Fruit fly (Drosophila melanogaster) whole organism, embryonic: Measurements from ENCODE around the gene CG43750.
A peak's percentile ranks its signal among the peaks of the same experiment; 100 is the strongest.

Source experiments
- Aef1 ChIP-seq: fragments of 200-800 bp; sonication (Bioruptor generic); IDR thresholded peaks from 3 replicates; pipeline ENCODE4 v1.3.6; 2022; ENCODE audit warnings: missing biosample characterization, missing genetic modification characterization
- Bgb ChIP-seq: fragments of 200-800 bp; sonication (Bioruptor generic); IDR thresholded peaks from 2 replicates; pipeline ENCODE4 v1.3.6; 2022; ENCODE audit warnings: missing biosample characterization, missing genetic modification characterization; ENCODE audit not compliant: partially characterized antibody
- CG1024 ChIP-seq: fragments of 200-800 bp; sonication (Bioruptor generic); IDR thresholded peaks from 2 replicates; pipeline ENCODE4 v1.3.6; 2022; ENCODE audit warnings: missing biosample characterization, missing genetic modification characterization
- CG11456 ChIP-seq: fragments of 200-800 bp; sonication (Bioruptor generic); IDR thresholded peaks from 3 replicates; pipeline ENCODE4 v1.3.6; 2022; ENCODE audit warnings: missing biosample characterization, missing genetic modification characterization
- CG12659 ChIP-seq: fragments of 200-800 bp; sonication (Bioruptor generic); optimal IDR thresholded peaks from 3 replicates; lab custom pipeline; 2017; ENCODE audit warnings: mild to moderate bottlenecking, missing biosample characterization, missing genetic modification reagents, missing genetic modification characterization
- CG13894 ChIP-seq: fragments of 200-800 bp; sonication (Bioruptor generic); optimal IDR thresholded peaks from 3 replicates; lab custom pipeline; 2018; ENCODE audit warnings: missing biosample characterization, mild to moderate bottlenecking, missing genetic modification characterization, moderate library complexity
- CG14050 ChIP-seq: fragments of 200-800 bp; sonication (Bioruptor generic); IDR thresholded peaks from 3 replicates; pipeline ENCODE4 v1.3.6; 2022; ENCODE audit warnings: missing biosample characterization, missing genetic modification characterization
- CG14667 ChIP-seq: fragments of 200-800 bp; sonication (Bioruptor generic); IDR thresholded peaks from 2 replicates; pipeline ENCODE4 v1.3.6; 2022; ENCODE audit warnings: missing biosample characterization, missing genetic modification characterization
- CG14860 ChIP-seq: fragments of 200-800 bp; sonication (Bioruptor generic); IDR thresholded peaks from 3 replicates; pipeline ENCODE4 v1.3.6; 2022; ENCODE audit warnings: missing biosample characterization, missing genetic modification characterization; ENCODE audit not compliant: partially characterized antibody
- CG1603 ChIP-seq: fragments of 200-800 bp; sonication (Bioruptor generic); optimal IDR thresholded peaks from 2 replicates; lab custom pipeline; 2019; ENCODE audit warnings: missing biosample characterization, mild to moderate bottlenecking, missing genetic modification characterization, moderate library complexity
- CG31224 ChIP-seq: fragments of 200-800 bp; sonication (Bioruptor generic); IDR thresholded peaks from 2 replicates; pipeline ENCODE4 v1.3.6; 2022; ENCODE audit warnings: missing biosample characterization, missing genetic modification characterization
- CG8388 ChIP-seq: fragments of 200-800 bp; sonication (Bioruptor generic); optimal IDR thresholded peaks from 2 replicates; lab custom pipeline; 2019; ENCODE audit warnings: missing biosample characterization, mild to moderate bottlenecking, missing genetic modification characterization, moderate library complexity
- CG9727 ChIP-seq: fragments of 200-800 bp; sonication (Bioruptor generic); optimal IDR thresholded peaks from 3 replicates; lab custom pipeline; 2017; ENCODE audit warnings: missing biosample characterization, mild to moderate bottlenecking, missing genetic modification characterization
- CG9817 ChIP-seq: fragments of 200-800 bp; sonication (Bioruptor generic); optimal IDR thresholded peaks from 2 replicates; lab custom pipeline; 2018; ENCODE audit warnings: missing biosample characterization, mild to moderate bottlenecking, missing genetic modification characterization, moderate library complexity
- D19A ChIP-seq: fragments of 200-800 bp; optimal IDR thresholded peaks from 3 replicates; lab custom pipeline; 2019; ENCODE audit warnings: missing biosample characterization, mild to moderate bottlenecking, missing genetic modification characterization, moderate library complexity
- Dref ChIP-seq: fragments of 200-800 bp; sonication (Bioruptor generic); IDR thresholded peaks from 2 replicates; pipeline ENCODE4 v1.3.6; 2022; ENCODE audit warnings: missing biosample characterization, missing genetic modification characterization
- Fer2 ChIP-seq: fragments of 200-800 bp; sonication (Bioruptor generic); optimal IDR thresholded peaks from 2 replicates; lab custom pipeline; 2018; ENCODE audit warnings: missing biosample characterization, mild to moderate bottlenecking, missing genetic modification characterization, moderate library complexity
- HLHmδ ChIP-seq: fragments of 200-800 bp; sonication (Bioruptor generic); optimal IDR thresholded peaks from 2 replicates; lab custom pipeline; 2018; ENCODE audit warnings: missing biosample characterization, mild to moderate bottlenecking, missing genetic modification characterization, moderate library complexity
- Lim3 ChIP-seq: fragments of 200-800 bp; sonication (Bioruptor generic); IDR thresholded peaks from 2 replicates; pipeline ENCODE4 v1.3.6; 2022; ENCODE audit warnings: missing biosample characterization, missing genetic modification characterization
- MTF-1 ChIP-seq: fragments of 200-800 bp; sonication (Bioruptor generic); optimal IDR thresholded peaks from 2 replicates; lab custom pipeline; 2018; ENCODE audit warnings: missing biosample characterization, mild to moderate bottlenecking, missing genetic modification characterization, borderline replicate concordance
- Side ChIP-seq: fragments of 200-800 bp; sonication (Bioruptor generic); optimal IDR thresholded peaks from 2 replicates; lab custom pipeline; 2016; ENCODE audit warnings: missing biosample characterization, missing genetic modification characterization
- Vsx1 ChIP-seq: fragments of 200-800 bp; sonication (Bioruptor generic); optimal IDR thresholded peaks from 2 replicates; lab custom pipeline; 2017; ENCODE audit warnings: missing biosample characterization, mild to moderate bottlenecking, missing genetic modification characterization, missing genetic modification reagents
- al ChIP-seq: fragments of 200-800 bp; sonication (Bioruptor generic); IDR thresholded peaks from 2 replicates; pipeline ENCODE4 v1.3.6; 2022; ENCODE audit warnings: missing biosample characterization, missing genetic modification characterization
- cato ChIP-seq: fragments of 200-800 bp; sonication (Bioruptor generic); optimal IDR thresholded peaks from 2 replicates; lab custom pipeline; 2016; ENCODE audit warnings: missing biosample characterization, missing genetic modification characterization, borderline replicate concordance
- caup ChIP-seq: fragments of 200-800 bp; sonication (Bioruptor generic); optimal IDR thresholded peaks from 3 replicates; lab custom pipeline; 2017; ENCODE audit warnings: missing biosample characterization, mild to moderate bottlenecking, missing genetic modification characterization, moderate library complexity; ENCODE audit not compliant: severe bottlenecking
- ems ChIP-seq: fragments of 200-800 bp; sonication (Bioruptor generic); optimal IDR thresholded peaks from 3 replicates; lab custom pipeline; 2016; ENCODE audit warnings: missing biosample characterization, missing genetic modification characterization
- esg ChIP-seq: fragments of 200-800 bp; sonication (Bioruptor generic); conservative IDR thresholded peaks from 2 replicates; pipeline ENCODE4 v1.3.6; 2022; ENCODE audit warnings: missing biosample characterization, missing genetic modification characterization
- gcm ChIP-seq: fragments of 200-800 bp; sonication (Bioruptor generic); optimal IDR thresholded peaks from 2 replicates; lab custom pipeline; 2019; ENCODE audit warnings: missing biosample characterization, mild to moderate bottlenecking, missing genetic modification characterization, moderate library complexity
- gro ChIP-seq: fragments of 200-800 bp; sonication (Bioruptor generic); optimal IDR thresholded peaks from 2 replicates; lab custom pipeline; 2016; ENCODE audit warnings: missing biosample characterization, missing genetic modification characterization
- gsb ChIP-seq: fragments of 200-800 bp; sonication (Bioruptor generic); IDR thresholded peaks from 2 replicates; pipeline ENCODE4 v1.3.6; 2022; ENCODE audit warnings: missing biosample characterization, missing genetic modification characterization
- gsb-n ChIP-seq: fragments of 200-800 bp; sonication (Bioruptor generic); optimal IDR thresholded peaks from 3 replicates; lab custom pipeline; 2018; ENCODE audit warnings: missing biosample characterization, mild to moderate bottlenecking, missing genetic modification characterization
- knrl ChIP-seq: fragments of 200-800 bp; sonication (Bioruptor generic); IDR thresholded peaks from 3 replicates; pipeline ENCODE4 v1.3.6; 2022; ENCODE audit warnings: missing biosample characterization, missing genetic modification characterization; ENCODE audit not compliant: partially characterized antibody
- lab ChIP-seq: fragments of 200-800 bp; sonication (Bioruptor generic); optimal IDR thresholded peaks from 3 replicates; lab custom pipeline; 2017; ENCODE audit warnings: missing biosample characterization, missing genetic modification characterization, mild to moderate bottlenecking, moderate library complexity, missing genetic modification reagents
- org-1 ChIP-seq: fragments of 200-800 bp; sonication (Bioruptor generic); optimal IDR thresholded peaks from 2 replicates; lab custom pipeline; 2017; ENCODE audit warnings: missing biosample characterization, missing genetic modification characterization
- pho ChIP-seq: fragments of 200-800 bp; sonication (Bioruptor generic); optimal IDR thresholded peaks from 2 replicates; lab custom pipeline; 2016; ENCODE audit warnings: missing biosample characterization, missing genetic modification characterization
- phol ChIP-seq: fragments of 200-800 bp; sonication (Bioruptor generic); optimal IDR thresholded peaks from 3 replicates; lab custom pipeline; 2018; ENCODE audit warnings: missing biosample characterization, mild to moderate bottlenecking, missing genetic modification characterization, moderate library complexity
- psq ChIP-seq: fragments of 200-800 bp; sonication (Bioruptor generic); optimal IDR thresholded peaks from 2 replicates; lab custom pipeline; 2017; ENCODE audit warnings: missing biosample characterization, missing genetic modification characterization
- sug ChIP-seq: fragments of 200-800 bp; optimal IDR thresholded peaks from 2 replicates; lab custom pipeline; 2019; ENCODE audit warnings: missing biosample characterization, mild to moderate bottlenecking, missing genetic modification characterization, moderate library complexity
- tap ChIP-seq: fragments of 200-800 bp; optimal IDR thresholded peaks from 3 replicates; lab custom pipeline; 2019; ENCODE audit warnings: missing biosample characterization, mild to moderate bottlenecking, missing genetic modification characterization, moderate library complexity
- tio ChIP-seq: fragments of 200-800 bp; sonication (Bioruptor generic); optimal IDR thresholded peaks from 2 replicates; lab custom pipeline; 2017; ENCODE audit warnings: missing biosample characterization, missing genetic modification characterization, inconsistent platforms
- toy ChIP-seq: fragments of 200-800 bp; sonication (Bioruptor generic); IDR thresholded peaks from 2 replicates; pipeline ENCODE4 v1.3.6; 2022; ENCODE audit warnings: missing biosample characterization, missing genetic modification characterization
- tup ChIP-seq: fragments of 200-800 bp; sonication (Bioruptor generic); optimal IDR thresholded peaks from 2 replicates; lab custom pipeline; 2016; ENCODE audit warnings: missing biosample characterization, mild to moderate bottlenecking, missing genetic modification characterization, moderate library complexity
- unc-4 ChIP-seq: fragments of 200-800 bp; sonication (Bioruptor generic); IDR thresholded peaks from 2 replicates; pipeline ENCODE4 v1.3.6; 2022; ENCODE audit warnings: missing biosample characterization, missing genetic modification characterization; ENCODE audit not compliant: partially characterized antibody
- vvl ChIP-seq: fragments of 200-800 bp; sonication (Bioruptor generic); IDR thresholded peaks from 2 replicates; pipeline ENCODE4 v1.3.6; 2022; ENCODE audit warnings: missing biosample characterization, missing genetic modification characterization
- wdn ChIP-seq: fragments of 200-800 bp; sonication (Bioruptor generic); IDR thresholded peaks from 2 replicates; pipeline ENCODE4 v1.3.6; 2022; ENCODE audit warnings: missing biosample characterization, missing genetic modification characterization
- wor ChIP-seq: fragments of 200-800 bp; sonication (Bioruptor generic); IDR thresholded peaks from 2 replicates; pipeline ENCODE4 v1.3.6; 2022; ENCODE audit warnings: missing biosample characterization, missing genetic modification characterization
- zen ChIP-seq: fragments of 200-800 bp; sonication (Bioruptor generic); optimal IDR thresholded peaks from 3 replicates; lab custom pipeline; 2018; ENCODE audit warnings: missing biosample characterization, mild to moderate bottlenecking, missing genetic modification characterization, moderate library complexity

CG43750 gene

dm6 chr2L:2361893-2362807, 28.3 kb downstream of the CG43750 start (continued):
- TF ChIP-seq CG14667 (GFP tag; lab: Robert Waterston, UW): no peak
- peak; percentile 74 for TF ChIP-seq sug (tag; lab: Kevin White, UChicago)
- peak; percentile 11 for TF ChIP-seq lab
- no peak for TF ChIP-seq gsb-n (tag; lab: Kevin White, UChicago)
- TF ChIP-seq, all 482 proteins: peak for 15

- no peak for TF ChIP-seq tio (GFP tag; lab: Kevin White, UChicago)
- TF ChIP-seq wdn (GFP tag; lab: Robert Waterston, UW): no peak
- TF ChIP-seq esg (GFP tag; lab: Robert Waterston, UW): no peak
- no peak for TF ChIP-seq CG14050 (GFP tag; lab: Robert Waterston, UW)
- TF ChIP-seq CG12659 (GFP tag; lab: Kevin White, UChicago): peak; percentile 44
- no peak for TF ChIP-seq toy (GFP tag; lab: Robert Waterston, UW)
- peak; percentile 51; the same call in 1 of the 2 replicates for TF ChIP-seq unc-4 (GFP tag; lab: Robert Waterston, UW)
- TF ChIP-seq pho: no peak
- TF ChIP-seq phol (tag; lab: Kevin White, UChicago): peak; percentile 28
- TF ChIP-seq tap (tag; lab: Kevin White, UChicago): no peak
- no peak for TF ChIP-seq MTF-1 (GFP tag; lab: Kevin White, UChicago)
- no peak for TF ChIP-seq caup (GFP tag; lab: Kevin White, UChicago)
- peak; percentile 51 for TF ChIP-seq Dref (GFP tag; lab: Robert Waterston, UW)
- TF ChIP-seq CG13894 (tag; lab: Kevin White, UChicago): no peak
- TF ChIP-seq tup (GFP tag; lab: Kevin White, UChicago): peak; percentile 7
- 0 out of 3 replicates have a peak, but pooled peaks have one; percentile 31 for TF ChIP-seq knrl
- no peak for TF ChIP-seq vvl (GFP tag; lab: Robert Waterston, UW)
- TF ChIP-seq HLHmδ (GFP tag; lab: Kevin White, UChicago): no peak
- no peak for TF ChIP-seq gro (GFP tag; lab: Kevin White, UChicago)
- no peak for TF ChIP-seq CG1024 (GFP tag; lab: Robert Waterston, UW)
- no peak for TF ChIP-seq psq (GFP tag; lab: Kevin White, UChicago)
- no peak for TF ChIP-seq CG11456 (GFP tag; lab: Robert Waterston, UW)
- TF ChIP-seq Lim3 (GFP tag; lab: Robert Waterston, UW): no peak
- no peak for TF ChIP-seq cato (GFP tag; lab: Kevin White, UChicago)
- TF ChIP-seq Vsx1 (GFP tag; lab: Kevin White, UChicago): no peak
- no peak for TF ChIP-seq wor (GFP tag; lab: Robert Waterston, UW)
- peak; percentile 9 for TF ChIP-seq zen
- no peak for TF ChIP-seq Side (GFP tag; lab: Kevin White, UChicago)
- TF ChIP-seq ems: no peak
- TF ChIP-seq CG31224 (GFP tag; lab: Robert Waterston, UW): no peak
- peak; percentile 4 for TF ChIP-seq D19A (tag; lab: Kevin White, UChicago)
- no peak for TF ChIP-seq Aef1 (GFP tag; lab: Robert Waterston, UW)
- no peak for TF ChIP-seq al (GFP tag; lab: Robert Waterston, UW)
- TF ChIP-seq CG9727 (GFP tag; lab: Kevin White, UChicago): no peak
- no peak for TF ChIP-seq CG9817
- no peak for TF ChIP-seq Fer2 (tag; lab: Kevin White, UChicago)
- no peak for TF ChIP-seq gsb
- no peak for TF ChIP-seq CG8388 (GFP tag; lab: Kevin White, UChicago)
- TF ChIP-seq gcm (GFP tag; lab: Kevin White, UChicago): no peak
- TF ChIP-seq CG14860 (GFP tag; lab: Robert Waterston, UW): no peak
- peak; percentile 27; the same call in 1 of the 2 replicates for TF ChIP-seq Bgb
- TF ChIP-seq CG1603 (tag; lab: Kevin White, UChicago): peak; percentile 6
- TF ChIP-seq org-1 (GFP tag; lab: Kevin White, UChicago): no peak
These were observed 33.2 kb downstream of the CG43750 start, which contains the start of gene CG9967 for dm6 chr2L:2357228-2357656. TSS of gene CG9967 (minus strand) at chr2L:2357356.
